Worm (Caenorhabditis elegans) whole organism, L4 larva: ENCODE results near the gene F22F4.5.

Source experiments
- F44E2.7 ChIP-seq: fragments of 200-800 bp; sonication (Bioruptor generic); IDR thresholded peaks from 2 replicates; pipeline ENCODE4 v2.1.2; 2022; ENCODE audit warnings: missing genetic modification characterization, missing compliant biosample characterization
- F49E8.2 ChIP-seq: sonication (generic microtip); optimal IDR thresholded peaks from 2 replicates; lab custom pipeline; 2016; ENCODE audit warnings: missing compliant biosample characterization, mild to moderate bottlenecking, missing genetic modification characterization, borderline replicate concordance
- R02D3.7 ChIP-seq: fragments of 150-350 bp; sonication (generic microtip); optimal IDR thresholded peaks from 3 replicates; lab custom pipeline; 2014; ENCODE audit warnings: missing biosample characterization, missing genetic modification characterization
- T26A8.4 ChIP-seq: fragments of 200-800 bp; sonication (Bioruptor generic); IDR thresholded peaks from 2 replicates; pipeline ENCODE4 v1.3.6; 2022; ENCODE audit warnings: missing genetic modification characterization, missing compliant biosample characterization
- Y5F2A.4 ChIP-seq: fragments of 200-800 bp; sonication (Bioruptor generic); optimal IDR thresholded peaks from 2 replicates; lab custom pipeline; 2018; ENCODE audit warnings: mild to moderate bottlenecking, missing genetic modification characterization, missing compliant biosample characterization
- Y75B8A.6 ChIP-seq: fragments of 200-800 bp; sonication (Bioruptor generic); IDR thresholded peaks from 2 replicates; pipeline ENCODE4 v1.3.6; 2022; ENCODE audit warnings: missing genetic modification reagents, missing genetic modification characterization, missing compliant biosample characterization
- ZK337.2 ChIP-seq: fragments of 200-800 bp; sonication (Bioruptor generic); IDR thresholded peaks from 2 replicates; pipeline ENCODE4 v1.3.6; 2022; ENCODE audit warnings: missing genetic modification reagents, missing genetic modification characterization, missing compliant biosample characterization
- ama-1 ChIP-seq: fragments of 150-350 bp; optimal IDR thresholded peaks from 2 replicates; lab custom pipeline; 2014; ENCODE audit warnings: inconsistent platforms, mixed read lengths
- arid-1 ChIP-seq: fragments of 200-800 bp; sonication (Bioruptor generic); conservative IDR thresholded peaks from 2 replicates; pipeline ENCODE4 v1.3.6; 2022; ENCODE audit warnings: missing genetic modification reagents, missing genetic modification characterization, missing compliant biosample characterization
- ceh-20 ChIP-seq: fragments of 200-800 bp; sonication (Bioruptor generic); IDR thresholded peaks from 2 replicates; pipeline ENCODE4 v1.3.6; 2022; ENCODE audit warnings: missing genetic modification reagents, missing genetic modification characterization, missing compliant biosample characterization
- ceh-28 ChIP-seq: fragments of 150-350 bp; optimal IDR thresholded peaks from 2 replicates; lab custom pipeline; 2014; ENCODE audit warnings: missing biosample characterization, missing genetic modification reagents, missing genetic modification characterization
- cey-2 ChIP-seq: sonication (generic microtip); optimal IDR thresholded peaks from 3 replicates; lab custom pipeline; 2017; ENCODE audit warnings: missing genetic modification characterization, mild to moderate bottlenecking, missing compliant biosample characterization, antibody characterized with exemption, borderline replicate concordance; ENCODE audit not compliant: insufficient read depth
- daf-12 ChIP-seq: fragments of 150-350 bp; optimal IDR thresholded peaks from 2 replicates; lab custom pipeline; 2014; ENCODE audit warnings: missing biosample characterization, missing genetic modification reagents, missing genetic modification characterization
- daf-8 ChIP-seq: fragments of 200-800 bp; sonication (Bioruptor generic); IDR thresholded peaks from 2 replicates; pipeline ENCODE4 v1.3.6; 2022; ENCODE audit warnings: missing genetic modification characterization, missing compliant biosample characterization
- dmd-8 ChIP-seq: fragments of 200-800 bp; sonication (Bioruptor generic); IDR thresholded peaks from 2 replicates; pipeline ENCODE4 v1.3.6; 2022; ENCODE audit warnings: missing genetic modification characterization, missing compliant biosample characterization
- dpl-1 ChIP-seq: fragments of 150-350 bp; optimal IDR thresholded peaks from 2 replicates; lab custom pipeline; 2014; ENCODE audit warnings: missing biosample characterization, missing genetic modification reagents, missing genetic modification characterization
- dve-1 ChIP-seq: sonication (generic microtip); optimal IDR thresholded peaks from 2 replicates; lab custom pipeline; 2017; ENCODE audit warnings: antibody characterized with exemption, mild to moderate bottlenecking, missing genetic modification characterization, missing compliant biosample characterization; ENCODE audit not compliant: insufficient read depth
- egl-43 ChIP-seq: fragments of 200-800 bp; sonication (Bioruptor generic); IDR thresholded peaks from 2 replicates; pipeline ENCODE4 v1.3.6; 2022; ENCODE audit warnings: missing genetic modification reagents, missing genetic modification characterization, missing compliant biosample characterization
- fkh-10 ChIP-seq: fragments of 150-350 bp; optimal IDR thresholded peaks from 2 replicates; lab custom pipeline; 2014; ENCODE audit warnings: missing biosample characterization, missing genetic modification reagents, missing genetic modification characterization
- fos-1 ChIP-seq: fragments of 150-350 bp; optimal IDR thresholded peaks from 2 replicates; lab custom pipeline; 2014; ENCODE audit warnings: missing biosample characterization, missing genetic modification characterization
- hlh-11 ChIP-seq: fragments of 200-800 bp; sonication (Bioruptor generic); optimal IDR thresholded peaks from 2 replicates; lab custom pipeline; 2018; ENCODE audit warnings: mild to moderate bottlenecking, missing genetic modification characterization, missing compliant biosample characterization
- jun-1 ChIP-seq: fragments of 150-350 bp; optimal IDR thresholded peaks from 2 replicates; lab custom pipeline; 2014; ENCODE audit warnings: missing biosample characterization, missing genetic modification reagents, missing genetic modification characterization
- lim-7 ChIP-seq: fragments of 200-800 bp; sonication (Bioruptor generic); IDR thresholded peaks from 2 replicates; pipeline ENCODE4 v1.3.6; 2022; ENCODE audit warnings: missing genetic modification characterization, missing compliant biosample characterization
- lin-15B ChIP-seq: fragments of 150-350 bp; sonication (generic microtip); optimal IDR thresholded peaks from 3 replicates; lab custom pipeline; 2014; ENCODE audit warnings: missing biosample characterization, missing genetic modification characterization
- lin-29 ChIP-seq: fragments of 200-800 bp; sonication (Bioruptor generic); IDR thresholded peaks from 2 replicates; pipeline ENCODE4 v1.3.6; 2022; ENCODE audit warnings: missing genetic modification reagents, missing genetic modification characterization, missing compliant biosample characterization
- lin-38 ChIP-seq: fragments of 200-800 bp; sonication (Bioruptor generic); IDR thresholded peaks from 2 replicates; pipeline ENCODE4 v1.3.6; 2022; ENCODE audit warnings: missing genetic modification reagents, missing genetic modification characterization, missing compliant biosample characterization
- lsy-2 ChIP-seq, 2 experiments: fragments of 150-350 bp in 1 of 2; sonication (generic microtip) in 1 of 2; optimal IDR thresholded peaks; 2 replicates each; lab custom pipeline; 2014 to 2017; ENCODE audit warnings: missing biosample characterization in 2 of 2, missing genetic modification characterization in 2 of 2
- madf-9 ChIP-seq: fragments of 200-800 bp; sonication (Bioruptor generic); conservative IDR thresholded peaks from 2 replicates; pipeline ENCODE4 v1.3.6; 2022; ENCODE audit warnings: missing genetic modification reagents, missing genetic modification characterization, missing compliant biosample characterization
- mdl-1 ChIP-seq, 2 experiments: fragments of 150-350 bp in 1 of 2; sonication (generic microtip) in 1 of 2; optimal IDR thresholded peaks; 2 replicates each; lab custom pipeline; 2014 to 2017; ENCODE audit warnings: missing biosample characterization in 2 of 2, missing genetic modification characterization in 2 of 2
- mes-2 ChIP-seq: sonication (generic microtip); optimal IDR thresholded peaks from 2 replicates; lab custom pipeline; 2016; ENCODE audit warnings: missing genotype, mild to moderate bottlenecking, missing genetic modification characterization, missing compliant biosample characterization; ENCODE audit not compliant: poor library complexity, severe bottlenecking
- nhr-102 ChIP-seq: sonication (generic microtip); optimal IDR thresholded peaks from 2 replicates; lab custom pipeline; 2016; ENCODE audit warnings: mild to moderate bottlenecking, missing genetic modification characterization, moderate library complexity, missing compliant biosample characterization
- nhr-111 ChIP-seq: fragments of 200-800 bp; sonication (Bioruptor generic); optimal IDR thresholded peaks from 2 replicates; lab custom pipeline; 2018; ENCODE audit warnings: mild to moderate bottlenecking, missing genetic modification characterization, missing compliant biosample characterization
- nhr-237 ChIP-seq: sonication (generic microtip); optimal IDR thresholded peaks from 2 replicates; lab custom pipeline; 2017; ENCODE audit warnings: missing biosample characterization, missing genetic modification characterization
- nhr-25 ChIP-seq: sonication (generic microtip); optimal IDR thresholded peaks from 2 replicates; lab custom pipeline; 2017; ENCODE audit warnings: missing genetic modification characterization, mild to moderate bottlenecking, missing compliant biosample characterization, antibody characterized with exemption, moderate library complexity, borderline replicate concordance; ENCODE audit not compliant: insufficient read depth
- nhr-41 ChIP-seq: fragments of 200-800 bp; sonication (Bioruptor generic); IDR thresholded peaks from 2 replicates; pipeline ENCODE4 v1.3.6; 2022; ENCODE audit warnings: missing genetic modification reagents, missing genetic modification characterization, missing compliant biosample characterization
- nhr-42 ChIP-seq: fragments of 200-800 bp; sonication (Bioruptor generic); IDR thresholded peaks from 2 replicates; pipeline ENCODE4 v1.3.6; 2022; ENCODE audit warnings: missing genetic modification characterization, missing compliant biosample characterization
- nhr-48 ChIP-seq: sonication (generic microtip); optimal IDR thresholded peaks from 2 replicates; lab custom pipeline; 2016; ENCODE audit warnings: mild to moderate bottlenecking, missing genetic modification characterization, missing compliant biosample characterization
- nhr-6 ChIP-seq: fragments of 150-350 bp; optimal IDR thresholded peaks from 2 replicates; lab custom pipeline; 2014; ENCODE audit warnings: missing biosample characterization, missing genetic modification characterization
- pqm-1 ChIP-seq: sonication (generic microtip); optimal IDR thresholded peaks from 2 replicates; lab custom pipeline; 2017; ENCODE audit warnings: missing biosample characterization, missing genetic modification characterization
- rbr-2 ChIP-seq: sonication (generic microtip); optimal IDR thresholded peaks from 2 replicates; lab custom pipeline; 2016; ENCODE audit warnings: missing genotype, missing genetic modification characterization, missing compliant biosample characterization
- sdz-12 ChIP-seq: fragments of 200-800 bp; sonication (Bioruptor generic); optimal IDR thresholded peaks from 2 replicates; lab custom pipeline; 2018; ENCODE audit warnings: mild to moderate bottlenecking, missing genetic modification characterization, missing compliant biosample characterization
- skn-1 ChIP-seq: fragments of 150-350 bp; optimal IDR thresholded peaks from 2 replicates; lab custom pipeline; 2014; ENCODE audit warnings: missing biosample characterization, missing genetic modification characterization
- tag-97 ChIP-seq: fragments of 200-800 bp; sonication (Bioruptor generic); IDR thresholded peaks from 2 replicates; pipeline ENCODE4 v1.3.6; 2022; ENCODE audit warnings: missing genetic modification characterization, missing compliant biosample characterization
- tra-1 ChIP-seq: fragments of 200-800 bp; sonication (Bioruptor generic); IDR thresholded peaks from 2 replicates; pipeline ENCODE4 v1.3.6; 2022; ENCODE audit warnings: missing genetic modification reagents, missing genetic modification characterization, missing compliant biosample characterization
- unc-130 ChIP-seq: sonication (generic microtip); optimal IDR thresholded peaks from 2 replicates; lab custom pipeline; 2016; ENCODE audit warnings: missing genetic modification reagents, missing genetic modification characterization, missing compliant biosample characterization
- unc-39 ChIP-seq: sonication (generic microtip); optimal IDR thresholded peaks from 2 replicates; lab custom pipeline; 2017; ENCODE audit warnings: missing biosample characterization, missing genetic modification characterization
- vab-7 ChIP-seq: fragments of 200-800 bp; sonication (Bioruptor generic); IDR thresholded peaks from 2 replicates; pipeline ENCODE4 v1.3.6; 2022; ENCODE audit warnings: missing genetic modification reagents, missing genetic modification characterization, missing compliant biosample characterization
- zag-1 ChIP-seq: fragments of 150-350 bp; optimal IDR thresholded peaks from 2 replicates; lab custom pipeline; 2014; ENCODE audit warnings: missing biosample characterization, missing genetic modification characterization
- zfp-3 ChIP-seq: fragments of 200-800 bp; sonication (Bioruptor generic); conservative IDR thresholded peaks from 2 replicates; pipeline ENCODE4 v1.3.6; 2022; ENCODE audit warnings: missing genetic modification reagents, missing genetic modification characterization, missing compliant biosample characterization
- zip-11 ChIP-seq: fragments of 200-800 bp; sonication (Bioruptor generic); IDR thresholded peaks from 2 replicates; pipeline ENCODE4 v1.3.6; 2022; ENCODE audit warnings: missing genetic modification characterization, missing compliant biosample characterization
- ztf-11 ChIP-seq: fragments of 150-350 bp; optimal IDR thresholded peaks from 2 replicates; lab custom pipeline; 2014; ENCODE audit warnings: missing biosample characterization, missing genetic modification characterization
- ztf-7 ChIP-seq: fragments of 150-350 bp; optimal IDR thresholded peaks from 2 replicates; lab custom pipeline; 2014; ENCODE audit warnings: missing biosample characterization, missing genetic modification characterization

Gene F22F4.5

DNA sequence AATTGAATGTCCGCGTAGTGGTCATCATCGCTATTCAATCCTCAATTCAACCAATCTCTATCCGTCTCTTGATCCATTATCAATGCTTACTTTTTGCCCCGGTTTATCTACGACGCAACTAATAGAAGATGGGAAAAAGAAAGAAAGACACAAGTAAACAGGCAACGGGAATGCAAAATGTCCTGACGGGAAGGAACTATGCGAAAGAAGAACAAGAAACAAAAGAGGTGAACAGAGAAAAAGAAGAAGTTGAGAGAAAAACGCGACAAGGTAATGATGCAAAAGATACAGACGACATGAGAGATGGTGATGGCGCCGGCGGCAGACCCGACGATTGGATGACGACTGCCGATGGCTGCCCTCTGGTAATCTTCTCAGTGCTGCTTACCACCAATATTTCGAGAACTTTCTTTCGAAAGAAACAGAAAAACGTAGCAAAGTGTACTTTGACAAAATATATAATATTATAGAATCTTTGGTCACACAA is 49.4 kb upstream of the F22F4.5 start (continued):
- TF ChIP-seq cey-2 (tag; lab: Kevin White, UChicago) (no peak), egl-43 (GFP tag; lab: Robert Waterston, UW) (no peak), F44E2.7 (GFP tag; lab: Robert Waterston, UW) (no peak), lsy-2 (tag; optimal IDR thresholded peaks at IDR 0.05; lab: Kevin White, UChicago) (peak in 1 of 2 experiments; percentile 44), nhr-111 (no peak), nhr-25 (tag; lab: Kevin White, UChicago) (peak; percentile 84), fkh-10 (GFP tag; lab: Kevin White, UChicago) (no peak), dve-1 (tag; lab: Kevin White, UChicago) (peak; percentile 85), lin-15B (tag; lab: Kevin White, UChicago) (no peak), dpl-1 (GFP tag; lab: Kevin White, UChicago) (peak; percentile 3), nhr-42 (GFP tag; lab: Robert Waterston, UW) (no peak), unc-39 (no peak), nhr-6 (tag; lab: Kevin White, UChicago) (peak; percentile 62), Y75B8A.6 (GFP tag; lab: Robert Waterston, UW) (no peak), dmd-8 (GFP tag; lab: Robert Waterston, UW) (no peak), ZK337.2 (GFP tag; lab: Robert Waterston, UW) (no peak), nhr-48 (tag; lab: Kevin White, UChicago) (peak; percentile 74), mdl-1 (tag; optimal IDR thresholded peaks at IDR 0.05; lab: Kevin White, UChicago) (peak in 1 of 2 experiments; percentile 84), tag-97 (GFP tag; lab: Robert Waterston, UW) (no peak), ceh-28 (tag; lab: Kevin White, UChicago) (no peak), mes-2 (tag; lab: Kevin White, UChicago) (peak; percentile 58), zag-1 (tag; lab: Kevin White, UChicago) (no peak), unc-130 (no peak), ama-1 (lab: Kevin White, UChicago) (no peak), nhr-102 (tag; lab: Kevin White, UChicago) (peak; percentile 41), lin-29 (GFP tag; lab: Robert Waterston, UW) (no peak), zip-11 (GFP tag; lab: Robert Waterston, UW) (no peak), ztf-7 (no peak), R02D3.7 (no peak), lin-38 (no peak), skn-1 (no peak), vab-7 (GFP tag; lab: Robert Waterston, UW) (no peak), arid-1 (GFP tag; lab: Robert Waterston, UW) (no peak), fos-1 (tag; lab: Kevin White, UChicago) (no peak), zfp-3 (GFP tag; lab: Robert Waterston, UW) (no peak), sdz-12 (GFP tag; lab: Kevin White, UChicago) (no peak), jun-1 (no peak), Y5F2A.4 (no peak), T26A8.4 (GFP tag; lab: Robert Waterston, UW) (no peak), daf-12 (no peak), madf-9 (GFP tag; lab: Robert Waterston, UW) (no peak), ztf-11 (tag; lab: Kevin White, UChicago) (no peak), ceh-20 (GFP tag; lab: Robert Waterston, UW) (0 out of 2 replicates have a peak, but pooled peaks have one; percentile 24), F49E8.2 (no peak), lim-7 (GFP tag; lab: Robert Waterston, UW) (no peak), nhr-41 (GFP tag; lab: Robert Waterston, UW) (no peak), nhr-237 (tag; lab: Kevin White, UChicago) (no peak), rbr-2 (peak; percentile 40), tra-1 (0 out of 2 replicates have a peak, but pooled peaks have one; percentile 47), daf-8 (GFP tag; lab: Robert Waterston, UW) (no peak), hlh-11 (tag; lab: Kevin White, UChicago) (peak; percentile 94), pqm-1 (tag; lab: Kevin White, UChicago) (peak; percentile 89)
